Fruit fly (Drosophila melanogaster): ENCODE measurements around the gene mRpS34.

mRpS34 gene

DNA sequence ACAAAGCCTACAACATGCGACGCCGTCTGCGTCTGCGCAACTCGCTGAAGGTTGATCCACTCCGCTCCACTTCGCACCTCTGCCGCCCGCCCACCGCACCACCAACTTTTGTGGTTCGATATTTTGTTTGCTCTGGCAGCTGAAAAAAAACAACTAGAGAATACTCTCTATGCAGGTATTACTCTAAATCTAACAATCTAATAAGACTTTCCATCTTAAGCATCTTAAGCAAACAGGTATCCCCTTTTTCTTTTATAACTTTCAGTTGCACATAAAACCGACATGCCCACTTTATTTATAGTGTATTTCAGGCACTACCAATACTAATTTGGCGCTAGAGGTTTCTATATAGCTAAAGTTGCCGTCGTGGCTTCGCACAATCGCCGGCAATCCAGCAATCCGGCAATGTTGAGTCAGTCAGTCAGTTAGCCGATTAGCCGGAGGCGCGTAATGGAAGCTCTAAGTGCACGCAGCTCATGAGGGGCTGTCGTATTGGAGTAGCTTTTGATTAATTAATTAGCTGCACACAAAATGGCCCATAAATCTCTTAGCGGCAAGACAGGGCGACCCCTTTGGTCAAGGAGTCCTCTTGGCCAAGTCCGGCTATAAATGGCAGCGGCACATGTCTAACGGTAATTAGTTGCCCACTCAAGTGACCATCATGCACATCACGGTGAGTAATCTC lies 19.5 kb upstream of the mRpS34 start, which contains the start of gene CG13058 (continued):
- TF ChIP-seq CG32772 (GFP tag; IDR thresholded peaks at IDR 0.05) (no peak), CG12071 (GFP tag; optimal IDR thresholded peaks at IDR 0.05) (peak; percentile 56), gsb (GFP tag; IDR thresholded peaks at IDR 0.05) (peak; percentile 52; the same call in 1 of the 2 replicates), az2 (GFP tag; optimal IDR thresholded peaks at IDR 0.05) (peak; percentile 42), CG7357 (GFP tag; IDR thresholded peaks at IDR 0.05) (0 out of 3 replicates have a peak, but pooled peaks have one; percentile 41), CHES-1-like (GFP tag; optimal IDR thresholded peaks at IDR 0.05) (peak; percentile 59), yki (optimal IDR thresholded peaks at IDR 0.05) (no peak), pfk (GFP tag; optimal IDR thresholded peaks at IDR 0.05) (no peak), Hand (GFP tag; optimal IDR thresholded peaks at IDR 0.05) (peak; percentile 3), CG6683 (GFP tag; optimal IDR thresholded peaks at IDR 0.05) (no peak), row (GFP tag; IDR thresholded peaks at IDR 0.05) (peak; percentile 83), CG1647 (GFP tag; optimal IDR thresholded peaks at IDR 0.05) (peak; percentile 44), CG32532 (GFP tag; IDR thresholded peaks at IDR 0.05) (no peak), CG16815 (GFP tag; optimal IDR thresholded peaks at IDR 0.05) (peak; percentile 17), crp (GFP tag; optimal IDR thresholded peaks at IDR 0.05) (peak in 1 of 2 experiments; percentile 15), CG10462 (GFP tag; optimal IDR thresholded peaks at IDR 0.05) (no peak), CG2678 (tag; optimal IDR thresholded peaks at IDR 0.05) (peak; percentile 78), lbe (GFP tag; optimal IDR thresholded peaks at IDR 0.05) (no peak), CG16779 (GFP tag; IDR thresholded peaks at IDR 0.05) (no peak), Scr (GFP tag; IDR thresholded peaks at IDR 0.05; ENCODE audit: partially characterized antibody) (no peak), H15 (GFP tag; IDR thresholded peaks at IDR 0.05) (no peak), chm (GFP tag; IDR thresholded peaks at IDR 0.05) (no peak; the same call in 1 of the 2 replicates), Trl (optimal IDR thresholded peaks at IDR 0.05) (no peak), Trl (GFP tag; optimal IDR thresholded peaks at IDR 0.05) (no peak), lmd (GFP tag; IDR thresholded peaks at IDR 0.05) (peak; percentile 67), Max (GFP tag; optimal IDR thresholded peaks at IDR 0.05) (peak; percentile 18), Jarid2 (GFP tag; optimal IDR thresholded peaks at IDR 0.05) (no peak), Lim3 (GFP tag; IDR thresholded peaks at IDR 0.05) (peak; percentile 44; the same call in 1 of the 2 replicates), CG15011 (GFP tag; optimal IDR thresholded peaks at IDR 0.05) (peak; percentile 13), crol (GFP tag; IDR thresholded peaks at IDR 0.05) (peak; percentile 69), hkb (optimal IDR thresholded peaks at IDR 0.05) (no peak), hkb (GFP tag; IDR thresholded peaks at IDR 0.05) (peak; percentile 62), CG9215 (GFP tag; IDR thresholded peaks at IDR 0.05) (peak; percentile 18; the same call in 1 of the 2 replicates), CG11560 (tag; IDR thresholded peaks at IDR 0.05) (0 out of 3 replicates have a peak, but pooled peaks have one; percentile 41), cas (GFP tag; IDR thresholded peaks at IDR 0.05) (no peak), corto (GFP tag; optimal IDR thresholded peaks at IDR 0.05) (no peak), Xbp1 (GFP tag; optimal IDR thresholded peaks at IDR 0.05) (peak; percentile 60), ems (GFP tag; optimal IDR thresholded peaks at IDR 0.05) (no peak), CG18476 (GFP tag; optimal IDR thresholded peaks at IDR 0.05) (peak; percentile 14), CG3281 (GFP tag; optimal IDR thresholded peaks at IDR 0.05) (peak; percentile 43), CG4820 (GFP tag; optimal IDR thresholded peaks at IDR 0.05) (peak; percentile 57), dm (GFP tag; optimal IDR thresholded peaks at IDR 0.05) (peak; percentile 45), CG18262 (tag; optimal IDR thresholded peaks at IDR 0.05) (no peak), btn (GFP tag; optimal IDR thresholded peaks at IDR 0.05) (no peak), pho (GFP tag; optimal IDR thresholded peaks at IDR 0.05) (peak; percentile 53), CG9817 (tag; optimal IDR thresholded peaks at IDR 0.05) (peak; percentile 71), eyg (GFP tag; optimal IDR thresholded peaks at IDR 0.05) (no peak), CG7839 (tag; optimal IDR thresholded peaks at IDR 0.05) (peak; percentile 71), CG13775 (GFP tag; optimal IDR thresholded peaks at IDR 0.05) (peak; percentile 36), Bdp1 (GFP tag; optimal IDR thresholded peaks at IDR 0.05) (peak; percentile 10), B-H2 (GFP tag; optimal IDR thresholded peaks at IDR 0.05) (no peak)
